Worm (Caenorhabditis elegans) whole organism, late embryonic: ENCODE data around the gene Y39E4B.6.
A peak's percentile ranks its signal among the peaks of the same experiment; 100 is the strongest.

ENCODE experiments used
- C08G9.2 ChIP-seq: sonication (generic microtip); optimal IDR thresholded peaks from 2 replicates; lab custom pipeline; 2016; ENCODE audit warnings: mild to moderate bottlenecking, missing genetic modification characterization, moderate library complexity, missing compliant biosample characterization
- C38D4.7 ChIP-seq: fragments of 200-800 bp; sonication (Bioruptor generic); optimal IDR thresholded peaks from 2 replicates; lab custom pipeline; 2018; ENCODE audit warnings: mild to moderate bottlenecking, missing genetic modification characterization, moderate library complexity, missing compliant biosample characterization
- K02D7.2 ChIP-seq: sonication (generic microtip); optimal IDR thresholded peaks from 2 replicates; lab custom pipeline; 2017; ENCODE audit warnings: mild to moderate bottlenecking, missing genetic modification characterization, missing compliant biosample characterization
- T23F11.4 ChIP-seq: fragments of 200-800 bp; sonication (Bioruptor generic); optimal IDR thresholded peaks from 2 replicates; lab custom pipeline; 2018; ENCODE audit warnings: mild to moderate bottlenecking, missing genetic modification characterization, missing compliant biosample characterization
- Y22D7AL.16 ChIP-seq: sonication (generic microtip); optimal IDR thresholded peaks from 2 replicates; lab custom pipeline; 2016; ENCODE audit warnings: missing genetic modification characterization, missing compliant biosample characterization
- ceh-19 ChIP-seq: fragments of 200-800 bp; sonication (Bioruptor generic); optimal IDR thresholded peaks from 2 replicates; lab custom pipeline; 2018; ENCODE audit warnings: mild to moderate bottlenecking, missing genetic modification characterization, missing compliant biosample characterization
- ceh-2 ChIP-seq: sonication (generic microtip); optimal IDR thresholded peaks from 2 replicates; lab custom pipeline; 2016; ENCODE audit warnings: missing genotype, missing genetic modification characterization, missing compliant biosample characterization
- ceh-24 ChIP-seq: sonication (generic microtip); optimal IDR thresholded peaks from 2 replicates; lab custom pipeline; 2016; ENCODE audit warnings: mild to moderate bottlenecking, missing genetic modification characterization, missing compliant biosample characterization
- ceh-30 ChIP-seq: fragments of 150-350 bp; optimal IDR thresholded peaks from 2 replicates; lab custom pipeline; 2014; ENCODE audit warnings: missing biosample characterization, missing genetic modification characterization
- ceh-31 ChIP-seq: sonication (generic microtip); optimal IDR thresholded peaks from 2 replicates; lab custom pipeline; 2016; ENCODE audit warnings: missing genetic modification characterization, missing compliant biosample characterization
- ceh-34 ChIP-seq: sonication (generic microtip); optimal IDR thresholded peaks from 2 replicates; lab custom pipeline; 2016; ENCODE audit warnings: mild to moderate bottlenecking, missing genetic modification characterization, missing compliant biosample characterization
- ceh-48 ChIP-seq: sonication (generic microtip); optimal IDR thresholded peaks from 2 replicates; lab custom pipeline; 2016; ENCODE audit warnings: missing genetic modification characterization, inconsistent platforms, missing compliant biosample characterization
- ceh-6 ChIP-seq: fragments of 200-800 bp; sonication (Bioruptor generic); optimal IDR thresholded peaks from 2 replicates; lab custom pipeline; 2018; ENCODE audit warnings: mild to moderate bottlenecking, missing genetic modification characterization, missing compliant biosample characterization
- ceh-9 ChIP-seq: sonication (generic microtip); optimal IDR thresholded peaks from 2 replicates; lab custom pipeline; 2016; ENCODE audit warnings: mild to moderate bottlenecking, missing genetic modification characterization, inconsistent platforms, missing compliant biosample characterization
- dmd-4 ChIP-seq: sonication (generic microtip); optimal IDR thresholded peaks from 2 replicates; lab custom pipeline; 2016; ENCODE audit warnings: borderline replicate concordance, missing genetic modification characterization, missing compliant biosample characterization
- dve-1 ChIP-seq: sonication (generic microtip); optimal IDR thresholded peaks from 2 replicates; lab custom pipeline; 2017; ENCODE audit warnings: antibody characterized with exemption, mild to moderate bottlenecking, missing genetic modification characterization, missing compliant biosample characterization
- elt-2 ChIP-seq: sonication (generic microtip); optimal IDR thresholded peaks from 2 replicates; lab custom pipeline; 2016; ENCODE audit warnings: missing genetic modification reagents, missing genetic modification characterization, missing compliant biosample characterization
- elt-4 ChIP-seq: sonication (generic microtip); optimal IDR thresholded peaks from 2 replicates; lab custom pipeline; 2016; ENCODE audit warnings: missing genetic modification characterization, missing compliant biosample characterization
- ets-4 ChIP-seq: sonication (generic microtip); optimal IDR thresholded peaks from 2 replicates; lab custom pipeline; 2016; ENCODE audit warnings: missing genetic modification characterization, missing compliant biosample characterization
- eyg-1 ChIP-seq: sonication (generic microtip); optimal IDR thresholded peaks from 2 replicates; lab custom pipeline; 2016; ENCODE audit warnings: missing genotype, missing genetic modification characterization, missing compliant biosample characterization
- fax-1 ChIP-seq: sonication (generic microtip); optimal IDR thresholded peaks from 2 replicates; lab custom pipeline; 2016; ENCODE audit warnings: missing genotype, missing genetic modification characterization, missing compliant biosample characterization
- fkh-6 ChIP-seq: sonication (generic microtip); optimal IDR thresholded peaks from 2 replicates; lab custom pipeline; 2016; ENCODE audit warnings: missing genetic modification characterization, missing compliant biosample characterization
- hlh-13 ChIP-seq: fragments of 200-800 bp; sonication (Bioruptor generic); optimal IDR thresholded peaks from 2 replicates; lab custom pipeline; 2018; ENCODE audit warnings: mild to moderate bottlenecking, missing genetic modification characterization, missing compliant biosample characterization
- hlh-15 ChIP-seq: sonication (generic microtip); optimal IDR thresholded peaks from 2 replicates; lab custom pipeline; 2016; ENCODE audit warnings: missing genetic modification characterization, missing compliant biosample characterization
- hlh-30 ChIP-seq: sonication (generic microtip); optimal IDR thresholded peaks from 2 replicates; lab custom pipeline; 2017; ENCODE audit warnings: antibody characterized with exemption, missing genetic modification characterization, missing compliant biosample characterization; ENCODE audit not compliant: insufficient read depth
- hlh-6 ChIP-seq: sonication (generic microtip); optimal IDR thresholded peaks from 2 replicates; lab custom pipeline; 2016; ENCODE audit warnings: missing genotype, missing genetic modification characterization, missing compliant biosample characterization
- hlh-8 ChIP-seq: sonication (generic microtip); optimal IDR thresholded peaks from 2 replicates; lab custom pipeline; 2016; ENCODE audit warnings: missing genotype, missing genetic modification characterization, missing compliant biosample characterization
- lin-11 ChIP-seq: fragments of 200-800 bp; sonication (Bioruptor generic); optimal IDR thresholded peaks from 2 replicates; lab custom pipeline; 2018; ENCODE audit warnings: mild to moderate bottlenecking, missing genetic modification characterization, missing compliant biosample characterization
- madf-2 ChIP-seq: sonication (generic microtip); optimal IDR thresholded peaks from 2 replicates; lab custom pipeline; 2017; ENCODE audit warnings: missing genetic modification characterization, missing compliant biosample characterization
- mec-3 ChIP-seq: sonication (generic microtip); optimal IDR thresholded peaks from 2 replicates; lab custom pipeline; 2016; ENCODE audit warnings: borderline replicate concordance, missing genetic modification characterization, missing compliant biosample characterization
- nhr-11 ChIP-seq: fragments of 150-350 bp; optimal IDR thresholded peaks from 2 replicates; lab custom pipeline; 2014; ENCODE audit warnings: missing biosample characterization, missing genetic modification characterization
- nhr-232 ChIP-seq: sonication (generic microtip); optimal IDR thresholded peaks from 2 replicates; lab custom pipeline; 2016; ENCODE audit warnings: missing genetic modification characterization, missing compliant biosample characterization
- odd-2 ChIP-seq: sonication (generic microtip); optimal IDR thresholded peaks from 2 replicates; lab custom pipeline; 2017; ENCODE audit warnings: antibody characterized with exemption, mild to moderate bottlenecking, missing genetic modification characterization, missing compliant biosample characterization
- pag-3 ChIP-seq: sonication (generic microtip); optimal IDR thresholded peaks from 2 replicates; lab custom pipeline; 2016; ENCODE audit warnings: missing compliant biosample characterization, missing genetic modification characterization, borderline replicate concordance
- pat-9 ChIP-seq: fragments of 200-800 bp; sonication (Bioruptor generic); optimal IDR thresholded peaks from 2 replicates; lab custom pipeline; 2018; ENCODE audit warnings: mild to moderate bottlenecking, missing genetic modification characterization, moderate library complexity, missing compliant biosample characterization
- pha-2 ChIP-seq: sonication (generic microtip); optimal IDR thresholded peaks from 2 replicates; lab custom pipeline; 2017; ENCODE audit warnings: mild to moderate bottlenecking, missing genetic modification characterization, missing compliant biosample characterization
- pqm-1 ChIP-seq: sonication (generic microtip); optimal IDR thresholded peaks from 2 replicates; lab custom pipeline; 2016; ENCODE audit warnings: missing genetic modification characterization, missing compliant biosample characterization
- pros-1 ChIP-seq: fragments of 150-350 bp; optimal IDR thresholded peaks from 2 replicates; lab custom pipeline; 2014; ENCODE audit warnings: missing biosample characterization, missing genetic modification reagents, missing genetic modification characterization
- ref-2 ChIP-seq: sonication (generic microtip); optimal IDR thresholded peaks from 2 replicates; lab custom pipeline; 2016; ENCODE audit warnings: missing genetic modification characterization, missing compliant biosample characterization
- sdc-2 ChIP-seq: sonication (generic microtip); optimal IDR thresholded peaks from 2 replicates; lab custom pipeline; 2016; ENCODE audit warnings: missing genotype, missing genetic modification characterization, missing compliant biosample characterization
- sox-2 ChIP-seq: fragments of 200-800 bp; sonication (Bioruptor generic); IDR thresholded peaks from 2 replicates; pipeline ENCODE4 v1.3.6; 2022; ENCODE audit warnings: missing genetic modification reagents, missing genetic modification characterization, missing compliant biosample characterization
- sox-4 ChIP-seq: sonication (generic microtip); optimal IDR thresholded peaks from 2 replicates; lab custom pipeline; 2017; ENCODE audit warnings: mild to moderate bottlenecking, missing genetic modification characterization, inconsistent platforms, missing compliant biosample characterization
- syd-9 ChIP-seq: sonication (generic microtip); optimal IDR thresholded peaks from 2 replicates; lab custom pipeline; 2016; ENCODE audit warnings: mild to moderate bottlenecking, missing genetic modification characterization, moderate library complexity, missing compliant biosample characterization
- tbx-2 ChIP-seq: sonication (generic microtip); optimal IDR thresholded peaks from 2 replicates; lab custom pipeline; 2016; ENCODE audit warnings: missing genetic modification characterization, missing compliant biosample characterization
- tbx-7 ChIP-seq: sonication (generic microtip); optimal IDR thresholded peaks from 2 replicates; lab custom pipeline; 2016; ENCODE audit warnings: missing genotype, missing genetic modification characterization, missing compliant biosample characterization
- ttx-3 ChIP-seq: sonication (generic microtip); optimal IDR thresholded peaks from 2 replicates; lab custom pipeline; 2016; ENCODE audit warnings: missing genetic modification reagents, missing genetic modification characterization, missing compliant biosample characterization
- unc-3 ChIP-seq, 2 experiments: fragments of 200-800 bp in 1 of 2; sonication (Bioruptor generic) in 1 of 2; sonication (generic microtip) in 1 of 2; conservative IDR thresholded peaks in 1 of 2; optimal IDR thresholded peaks in 1 of 2; 2 replicates each; pipeline versions ENCODE4 v1.3.6 to Lab custom; 2016 to 2022; ENCODE audit warnings: missing compliant biosample characterization in 2 of 2, missing genetic modification characterization in 2 of 2, missing genetic modification reagents in 1 of 2
- unc-42 ChIP-seq: sonication (generic microtip); optimal IDR thresholded peaks from 2 replicates; lab custom pipeline; 2016; ENCODE audit warnings: missing genotype, missing genetic modification characterization, missing compliant biosample characterization
- unc-55 ChIP-seq: sonication (generic microtip); optimal IDR thresholded peaks from 2 replicates; lab custom pipeline; 2017; ENCODE audit warnings: missing biosample characterization, missing genetic modification reagents, missing genetic modification characterization
- unc-86 ChIP-seq: sonication (generic microtip); optimal IDR thresholded peaks from 2 replicates; lab custom pipeline; 2016; ENCODE audit warnings: missing genetic modification characterization, missing compliant biosample characterization
- zip-5 ChIP-seq: sonication (generic microtip); optimal IDR thresholded peaks from 2 replicates; lab custom pipeline; 2016; ENCODE audit warnings: missing genetic modification characterization, missing compliant biosample characterization
- ztf-16 ChIP-seq: sonication (generic microtip); optimal IDR thresholded peaks from 2 replicates; lab custom pipeline; 2017; ENCODE audit warnings: missing genetic modification characterization, missing compliant biosample characterization

The Y39E4B.6 gene

DNA sequence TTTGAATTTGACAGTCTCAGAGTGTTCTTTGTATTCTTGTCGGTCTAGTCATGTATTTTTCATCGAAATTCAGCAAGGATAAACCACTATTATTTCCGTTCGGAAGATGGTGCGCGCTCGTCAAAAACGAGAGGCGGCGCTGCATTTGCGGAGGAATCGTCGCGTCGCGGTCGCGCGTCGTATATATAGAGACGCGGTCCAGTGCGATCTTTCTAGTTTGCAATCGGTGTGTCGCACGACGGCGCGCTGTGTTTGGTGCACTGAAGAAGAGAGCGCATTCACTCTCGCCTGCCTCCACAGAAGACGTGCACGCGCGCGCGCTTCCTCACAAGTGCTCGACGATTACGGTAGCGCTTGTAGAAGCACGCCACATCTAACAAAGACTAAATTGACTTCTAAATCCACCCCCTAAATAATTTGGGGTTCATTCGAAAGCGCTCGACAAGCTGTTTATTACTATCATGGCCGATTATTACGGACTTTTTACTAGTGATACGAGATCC lies at the start of gene Y39E4B.6:
Gene Y39E4B.6, plus strand, starts transcription at position 209 of the 503 bp plus-strand sequence.
- TF ChIP-seq unc-55 (GFP tag; lab: Kevin White, UChicago) (peak; percentile 74), sdc-2 (tag; lab: Kevin White, UChicago) (peak; percentile 78), hlh-6 (tag; lab: Kevin White, UChicago) (peak; percentile 81), sox-2 (GFP tag; lab: Robert Waterston, UW) (peak; percentile 61), fkh-6 (no peak), ceh-30 (tag; lab: Kevin White, UChicago) (no peak), nhr-11 (tag; lab: Kevin White, UChicago) (no peak), ceh-2 (tag; lab: Kevin White, UChicago) (peak; percentile 69), ets-4 (tag; lab: Kevin White, UChicago) (peak; percentile 88), pha-2 (peak; percentile 76), mec-3 (tag; lab: Kevin White, UChicago) (no peak), ceh-31 (peak; percentile 99), odd-2 (tag; lab: Kevin White, UChicago) (no peak), dmd-4 (tag; lab: Kevin White, UChicago) (peak; percentile 81), syd-9 (tag; lab: Kevin White, UChicago) (peak; percentile 86), ceh-34 (tag; lab: Kevin White, UChicago) (peak; percentile 99), T23F11.4 (GFP tag; lab: Kevin White, UChicago) (peak; percentile 91), ztf-16 (peak; percentile 73), ceh-9 (tag; lab: Kevin White, UChicago) (no peak), Y22D7AL.16 (peak; percentile 69), lin-11 (peak; percentile 31), hlh-15 (tag; lab: Kevin White, UChicago) (no peak), hlh-8 (tag; lab: Kevin White, UChicago) (peak; percentile 61), tbx-7 (tag; lab: Kevin White, UChicago) (peak; percentile 54), fax-1 (tag; lab: Kevin White, UChicago) (no peak), elt-2 (peak; percentile 88), pag-3 (peak; percentile 43), ceh-24 (peak; percentile 49), hlh-13 (peak; percentile 2), zip-5 (no peak), unc-86 (tag; lab: Kevin White, UChicago) (peak; percentile 94), ceh-48 (tag; lab: Kevin White, UChicago) (peak; percentile 89), eyg-1 (peak; percentile 76), K02D7.2 (tag; lab: Kevin White, UChicago) (peak; percentile 97), dve-1 (peak; percentile 87), unc-42 (tag; lab: Kevin White, UChicago) (peak; percentile 96), nhr-232 (tag; lab: Kevin White, UChicago) (no peak), ceh-19 (GFP tag; lab: Kevin White, UChicago) (peak; percentile 83), pqm-1 (tag; lab: Kevin White, UChicago) (peak; percentile 88), unc-3 (GFP tag; conservative IDR thresholded peaks at IDR 0.05; lab: Robert Waterston, UW) (peak; percentile 58; the same call in 1 of the 2 replicates), unc-3 (tag; optimal IDR thresholded peaks at IDR 0.05; lab: Kevin White, UChicago) (peak; percentile 82), ref-2 (tag; lab: Kevin White, UChicago) (peak; percentile 99), ttx-3 (tag; lab: Kevin White, UChicago) (peak; percentile 64), C08G9.2 (tag; lab: Kevin White, UChicago) (peak; percentile 71), hlh-30 (peak; percentile 77), tbx-2 (peak; percentile 98), C38D4.7 (GFP tag; lab: Kevin White, UChicago) (peak; percentile 2), elt-4 (no peak), ceh-6 (peak; percentile 76), madf-2 (tag; lab: Kevin White, UChicago) (peak; percentile 96), pat-9 (peak; percentile 82), sox-4 (peak; percentile 75), pros-1 (peak; percentile 91)
